Fruit fly (Drosophila melanogaster) S2 (cell line): Measurements from ENCODE around the gene CG9521.

Source experiments
- CG8478 ChIP-seq: fragments of >200 bp; optimal IDR thresholded peaks from 2 replicates; lab custom pipeline; 2018
- CTCF ChIP-seq, 2 experiments: fragments of >200 bp; optimal IDR thresholded peaks; 2 replicates each; lab custom pipeline; 2018

DNA sequence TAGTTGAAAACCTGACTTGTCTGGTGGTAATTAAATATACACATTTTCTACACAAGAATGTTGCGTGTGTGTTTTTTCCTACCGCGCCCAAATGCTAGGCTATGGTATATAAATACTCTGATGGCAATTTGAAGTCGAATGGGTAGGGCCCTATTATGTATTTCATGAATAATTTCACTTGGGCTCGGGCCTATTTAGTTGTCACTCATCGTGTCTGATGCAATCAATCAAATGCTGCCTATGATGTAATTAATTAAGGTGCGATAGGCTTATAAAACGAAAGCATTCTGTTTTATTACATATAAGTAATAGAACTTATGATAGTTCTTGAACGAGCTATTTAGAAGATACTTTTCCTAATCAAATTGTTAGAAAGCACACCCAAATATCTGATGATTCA lies 9.4 kb upstream of the CG9521 start:
- TF ChIP-seq CTCF (optimal IDR thresholded peaks at IDR 0.05; lab: Kevin White, UChicago) = no peak
- no peak for TF ChIP-seq CG8478 (lab: Kevin White, UChicago)
